Worm (Caenorhabditis elegans): Measurements from ENCODE around the gene clec-179.

The clec-179 gene

DNA sequence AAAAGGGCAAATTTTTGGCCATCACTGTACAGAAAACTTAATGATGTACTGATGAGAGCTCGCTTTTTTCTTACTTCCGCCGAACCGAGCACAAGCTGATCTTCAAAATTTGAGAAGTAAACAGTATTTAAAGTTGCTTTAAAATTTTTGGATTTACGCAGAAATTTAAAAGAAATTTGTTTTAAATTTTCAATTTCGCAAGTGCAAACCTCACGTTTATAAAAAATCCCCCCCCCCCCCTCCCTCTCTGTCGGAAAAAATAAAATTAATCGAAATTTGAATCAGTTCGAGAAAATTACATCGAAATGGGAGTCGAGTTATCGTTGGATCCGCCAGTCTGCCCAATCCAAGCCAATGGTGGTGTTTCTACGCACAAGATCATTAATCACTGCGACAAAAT, 31.1 kb downstream of the clec-179 start, which contains the start of gene C34D4.3:
Gene C34D4.3 (plus strand): TSS at position 301 of the 400 bp plus-strand sequence.
- TF ChIP-seq sea-1 (GFP tag; conservative IDR thresholded peaks at IDR 0.05) (no peak), tbx-37 (GFP tag; conservative IDR thresholded peaks at IDR 0.05) (no peak), flt-1 (GFP tag; IDR thresholded peaks at IDR 0.05) (no peak), ceh-36 (tag; optimal IDR thresholded peaks at IDR 0.05) (no peak), hmg-4 (GFP tag; optimal IDR thresholded peaks at IDR 0.05) (no peak), hnd-1 (tag; optimal IDR thresholded peaks at IDR 0.05) (no peak), ets-7 (tag; optimal IDR thresholded peaks at IDR 0.05) (no peak), pes-1 (GFP tag; IDR thresholded peaks at IDR 0.05) (no peak), scrt-1 (GFP tag; IDR thresholded peaks at IDR 0.05) (no peak), tbx-11 (GFP tag; IDR thresholded peaks at IDR 0.05) (no peak), B0310.2 (tag; optimal IDR thresholded peaks at IDR 0.05) (no peak), aly-1 (tag; optimal IDR thresholded peaks at IDR 0.05) (no peak), ama-1 (optimal IDR thresholded peaks at IDR 0.05) (no peak), ceh-13 (GFP tag; optimal IDR thresholded peaks at IDR 0.05) (no peak), tra-4 (tag; optimal IDR thresholded peaks at IDR 0.05) (no peak), hmbx-1 (tag; optimal IDR thresholded peaks at IDR 0.05) (no peak), F13C5.2 (tag; optimal IDR thresholded peaks at IDR 0.05) (no peak)

DNA sequence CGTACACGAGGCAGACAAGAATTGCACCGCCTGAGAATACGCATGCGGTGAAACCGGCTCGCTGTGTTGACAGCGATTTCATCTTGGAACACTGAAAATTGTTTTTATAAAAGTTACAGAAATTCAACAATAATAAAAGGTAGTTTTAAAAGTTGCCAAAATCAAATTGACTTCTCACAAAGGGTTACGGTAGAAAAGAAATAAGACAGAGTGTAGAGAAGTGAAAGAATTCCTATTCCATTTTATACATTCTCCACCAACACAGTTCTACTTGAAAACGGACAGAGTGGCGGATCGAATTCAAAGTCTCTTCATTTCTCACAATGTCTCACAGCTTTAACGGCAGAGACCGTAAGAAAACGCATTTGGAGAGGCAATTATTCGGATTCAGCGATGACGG, 32.1 kb downstream of the clec-179 start, which contains the start of gene col-113:
Gene col-113 (minus strand): TSS at position 101 of the 400 bp plus-strand sequence.
- TF ChIP-seq hnd-1 (tag; optimal IDR thresholded peaks at IDR 0.05) (no peak), aly-1 (tag; optimal IDR thresholded peaks at IDR 0.05) (no peak), pes-1 (GFP tag; IDR thresholded peaks at IDR 0.05) (no peak), hmbx-1 (tag; optimal IDR thresholded peaks at IDR 0.05) (no peak), tra-4 (tag; optimal IDR thresholded peaks at IDR 0.05) (no peak), scrt-1 (GFP tag; IDR thresholded peaks at IDR 0.05) (no peak), F13C5.2 (tag; optimal IDR thresholded peaks at IDR 0.05) (no peak), ets-7 (tag; optimal IDR thresholded peaks at IDR 0.05) (no peak), B0310.2 (tag; optimal IDR thresholded peaks at IDR 0.05) (no peak), sea-1 (GFP tag; conservative IDR thresholded peaks at IDR 0.05) (no peak), tbx-11 (GFP tag; IDR thresholded peaks at IDR 0.05) (no peak), ceh-36 (tag; optimal IDR thresholded peaks at IDR 0.05) (no peak)

DNA sequence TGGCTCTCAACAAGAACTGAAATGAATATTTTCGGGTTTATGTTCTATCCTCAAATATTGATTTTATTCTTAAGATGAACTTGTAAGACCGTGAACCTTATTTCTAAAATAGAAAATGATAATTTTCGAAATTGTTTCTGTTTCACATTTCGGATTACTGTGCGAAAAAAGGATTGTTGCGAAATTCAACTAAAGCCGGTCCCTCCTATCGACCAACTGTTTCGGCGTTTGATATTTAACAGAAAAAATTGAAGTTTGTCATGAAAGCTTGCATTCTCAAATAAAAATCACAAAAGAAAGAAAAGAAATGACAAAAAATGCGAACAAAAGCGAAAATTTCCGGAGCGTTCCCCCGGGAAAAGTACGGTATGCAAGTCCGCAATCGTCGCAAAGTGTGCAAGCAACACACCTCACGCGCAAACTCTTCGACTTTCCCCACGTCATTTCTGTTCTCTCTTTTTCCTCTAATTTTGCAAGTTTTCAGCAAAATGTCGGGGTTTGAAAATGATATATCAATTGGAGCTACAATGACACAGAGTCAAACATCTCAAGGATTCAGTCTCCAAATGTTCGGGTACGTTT, 35.4 kb downstream of the clec-179 start, which contains the start of gene C34D4.4:
Gene C34D4.4 (plus strand): TSS at position 342 of the 582 bp plus-strand sequence.
- no peak for TF ChIP-seq sea-1 (GFP tag; conservative IDR thresholded peaks at IDR 0.05)
- TF ChIP-seq hmg-4 (GFP tag; optimal IDR thresholded peaks at IDR 0.05): peak; percentile 14
- no peak for TF ChIP-seq scrt-1 (GFP tag; IDR thresholded peaks at IDR 0.05)

DNA sequence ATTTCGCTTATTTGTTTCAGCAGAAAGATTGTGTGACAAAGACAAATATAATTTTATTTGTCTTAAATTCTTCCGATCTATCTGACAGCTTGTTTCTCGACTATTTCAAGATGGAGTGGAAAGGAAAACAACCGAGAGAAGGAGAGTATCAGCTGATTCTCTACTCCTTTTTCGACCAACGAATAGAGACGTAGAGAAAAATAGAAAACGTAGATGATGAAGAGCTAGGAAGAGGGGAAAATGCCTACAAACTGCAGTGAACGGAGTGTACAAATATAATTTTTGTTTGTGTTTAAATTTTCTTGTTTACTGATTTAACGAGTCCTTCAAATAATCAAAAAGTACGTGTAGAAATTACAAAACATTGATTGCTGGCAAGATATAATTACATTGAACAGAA, 36.8 kb downstream of the clec-179 start:
- TF ChIP-seq pes-1 (GFP tag; IDR thresholded peaks at IDR 0.05): no peak
- TF ChIP-seq tbx-11 (GFP tag; IDR thresholded peaks at IDR 0.05): no peak
- TF ChIP-seq ama-1 (optimal IDR thresholded peaks at IDR 0.05): no peak
- no peak for TF ChIP-seq sea-1 (GFP tag; conservative IDR thresholded peaks at IDR 0.05)
- no peak for TF ChIP-seq hmg-4 (GFP tag; optimal IDR thresholded peaks at IDR 0.05)
- TF ChIP-seq F13C5.2 (tag; optimal IDR thresholded peaks at IDR 0.05): no peak

DNA sequence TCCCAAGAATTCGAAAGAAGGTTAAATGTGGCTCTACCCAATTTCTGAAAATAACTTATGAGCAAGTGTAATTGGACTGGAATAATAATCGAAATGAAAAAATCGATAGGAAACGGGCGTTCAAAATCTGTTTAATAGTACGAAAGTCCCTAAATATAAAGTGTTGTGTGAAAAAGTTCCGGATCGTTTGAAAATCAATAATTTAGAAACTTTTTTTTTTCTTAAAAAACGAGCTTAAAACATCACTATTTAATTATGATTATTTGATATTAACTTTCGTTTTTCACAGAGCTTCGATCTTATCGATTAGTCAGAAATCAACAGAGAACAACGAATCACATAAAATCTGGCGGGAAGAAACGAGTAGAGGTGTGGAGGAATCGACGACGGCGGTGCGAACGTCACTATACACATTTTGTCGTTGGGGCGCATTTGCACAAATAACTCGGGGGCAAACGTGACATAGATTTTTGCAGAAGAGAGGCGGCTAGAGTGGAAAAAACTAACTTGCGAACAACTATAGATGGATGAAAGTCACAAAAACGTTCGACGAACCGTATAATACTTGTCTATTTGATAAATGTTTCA, 39.7 kb downstream of the clec-179 start, which contains the start of gene hecd-1:
Gene hecd-1 (minus strand): TSS at position 51 of the 588 bp plus-strand sequence.
- no peak for TF ChIP-seq scrt-1 (GFP tag; IDR thresholded peaks at IDR 0.05)
- no peak for TF ChIP-seq tbx-11 (GFP tag; IDR thresholded peaks at IDR 0.05)
- TF ChIP-seq B0310.2 (tag; optimal IDR thresholded peaks at IDR 0.05): no peak
- TF ChIP-seq F13C5.2 (tag; optimal IDR thresholded peaks at IDR 0.05): no peak
- TF ChIP-seq ceh-36 (tag; optimal IDR thresholded peaks at IDR 0.05): no peak
- no peak for TF ChIP-seq sea-1 (GFP tag; conservative IDR thresholded peaks at IDR 0.05)

DNA sequence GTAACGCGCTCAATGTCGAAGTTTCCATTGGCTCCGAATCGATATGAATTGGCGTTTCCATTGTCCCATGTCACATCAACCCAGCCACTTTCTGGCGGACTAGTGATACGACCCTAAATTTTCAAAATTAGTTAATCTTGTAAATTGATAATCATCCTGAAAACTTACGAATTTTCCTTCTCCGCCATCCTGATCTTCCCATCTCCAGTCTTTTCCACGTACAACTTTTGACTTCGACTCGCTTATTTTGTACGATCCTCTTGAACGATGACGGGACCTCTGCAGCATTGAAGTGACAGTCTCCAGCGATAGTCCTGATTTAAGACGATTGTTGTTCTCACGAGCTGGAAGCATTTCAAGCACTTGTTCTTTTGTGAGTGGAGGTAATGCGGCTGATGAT, 45.4 kb downstream of the clec-179 start:
- no peak for TF ChIP-seq aly-1 (tag; optimal IDR thresholded peaks at IDR 0.05)
- no peak for TF ChIP-seq flt-1 (GFP tag; IDR thresholded peaks at IDR 0.05)
- no peak for TF ChIP-seq tbx-11 (GFP tag; IDR thresholded peaks at IDR 0.05)
- no peak for TF ChIP-seq ama-1 (optimal IDR thresholded peaks at IDR 0.05)
- no peak for TF ChIP-seq ets-7 (tag; optimal IDR thresholded peaks at IDR 0.05)
- TF ChIP-seq hmg-4 (GFP tag; optimal IDR thresholded peaks at IDR 0.05): no peak
- TF ChIP-seq B0310.2 (tag; optimal IDR thresholded peaks at IDR 0.05): no peak
- no peak for TF ChIP-seq ceh-13 (GFP tag; optimal IDR thresholded peaks at IDR 0.05)
- TF ChIP-seq hmbx-1 (tag; optimal IDR thresholded peaks at IDR 0.05): no peak
- TF ChIP-seq pes-1 (GFP tag; IDR thresholded peaks at IDR 0.05): no peak
- TF ChIP-seq scrt-1 (GFP tag; IDR thresholded peaks at IDR 0.05): no peak
- no peak for TF ChIP-seq F13C5.2 (tag; optimal IDR thresholded peaks at IDR 0.05)
- no peak for TF ChIP-seq tbx-37 (GFP tag; conservative IDR thresholded peaks at IDR 0.05)
- TF ChIP-seq hnd-1 (tag; optimal IDR thresholded peaks at IDR 0.05): no peak

DNA sequence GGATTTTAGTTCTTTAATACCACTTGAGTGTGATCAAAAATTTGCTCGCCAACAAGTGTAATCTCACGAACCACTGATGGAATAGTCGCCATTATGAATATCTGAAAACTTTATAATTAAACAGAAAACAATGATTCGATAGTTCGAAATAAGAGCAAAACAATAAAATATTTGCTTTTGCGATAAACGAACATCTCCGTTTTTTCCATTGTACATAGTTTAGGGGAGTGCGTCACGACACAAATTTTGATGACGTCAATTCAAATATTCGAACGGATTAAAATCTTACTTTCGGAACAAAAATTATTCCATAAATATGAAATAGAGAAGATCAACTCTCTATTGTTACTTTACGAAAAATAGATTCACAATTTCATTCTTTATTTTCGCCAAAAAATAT, 50.5 kb downstream of the clec-179 start, which contains the start of gene mutd-1:
Gene mutd-1 (minus strand): TSS at position 101 of the 400 bp plus-strand sequence.
- TF ChIP-seq aly-1 (tag; optimal IDR thresholded peaks at IDR 0.05) (no peak), flt-1 (GFP tag; IDR thresholded peaks at IDR 0.05) (no peak), ceh-13 (GFP tag; optimal IDR thresholded peaks at IDR 0.05) (no peak)
